Worm (Caenorhabditis elegans): ENCODE data around the gene F14F9.6.

DNA sequence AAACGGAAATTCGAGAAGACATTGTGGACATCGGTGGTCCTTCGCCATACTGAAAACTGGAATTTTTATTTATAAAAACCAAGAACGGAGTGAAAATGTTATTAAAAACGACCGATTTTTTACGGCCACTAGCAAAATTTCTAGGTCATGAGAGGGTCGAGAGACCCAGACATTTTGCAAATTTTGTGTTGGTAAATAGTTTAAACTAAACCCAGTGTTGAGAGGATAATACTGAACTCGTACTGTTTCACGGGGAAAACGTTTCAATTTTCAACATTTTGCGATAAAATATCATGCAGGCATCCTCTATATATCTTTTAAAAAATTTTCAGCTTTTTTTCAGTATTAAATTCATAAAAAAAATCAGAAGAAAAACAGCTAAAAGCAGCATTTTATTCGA is 27.2 kb downstream of the F14F9.6 start, which contains the start of gene C04F5.9:
- TF ChIP-seq php-3 (GFP tag; IDR thresholded peaks at IDR 0.05) (no peak), ceh-82 (tag; optimal IDR thresholded peaks at IDR 0.05) (no peak), unc-39 (tag; optimal IDR thresholded peaks at IDR 0.05) (no peak), ZK546.5 (tag; optimal IDR thresholded peaks at IDR 0.05) (no peak), nhr-111 (GFP tag; optimal IDR thresholded peaks at IDR 0.05) (no peak), fkh-10 (GFP tag; optimal IDR thresholded peaks at IDR 0.05) (no peak), lin-39 (tag; optimal IDR thresholded peaks at IDR 0.05) (no peak), dmd-9 (GFP tag; IDR thresholded peaks at IDR 0.05) (no peak), aly-2 (tag; optimal IDR thresholded peaks at IDR 0.05) (no peak)

All from whole organism, L4 larva.